Worm (Caenorhabditis elegans): ENCODE results near the gene K01G12.3.

- TF ChIP-seq him-1 (tag; optimal IDR thresholded peaks at IDR 0.05) (no peak), dao-5 (tag; optimal IDR thresholded peaks at IDR 0.05) (no peak)
These were observed 48.3 kb downstream of the K01G12.3 start, which contains the start of gene Y64G10A.10 for ce11 chrIV:14241382-14242122.
